Fruit fly (Drosophila melanogaster): ENCODE measurements around the gene CG11151.

Gene CG11151

DNA sequence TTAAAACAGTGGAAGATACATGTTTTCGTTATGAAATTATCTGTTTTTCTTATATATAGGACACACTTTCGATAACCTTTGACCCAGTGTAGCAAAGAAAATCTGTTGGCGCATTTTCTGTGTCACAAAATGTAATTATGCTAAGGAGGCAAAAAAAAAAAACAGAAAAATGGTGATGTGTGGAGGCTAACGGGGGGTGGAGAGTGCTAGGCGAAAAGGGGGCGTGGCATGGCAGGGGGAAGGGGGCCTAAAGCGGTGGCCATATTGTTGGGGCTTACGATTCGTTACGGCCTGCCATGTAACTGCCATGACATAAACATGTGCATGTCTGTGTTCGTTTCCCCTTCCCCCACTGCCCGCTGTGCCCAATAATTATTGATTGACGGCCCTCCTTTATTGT lies 25.7 kb downstream of the CG11151 start:
- TF ChIP-seq CG17801 (GFP tag; optimal IDR thresholded peaks at IDR 0.05; ENCODE audit: partially characterized antibody): no peak

DNA sequence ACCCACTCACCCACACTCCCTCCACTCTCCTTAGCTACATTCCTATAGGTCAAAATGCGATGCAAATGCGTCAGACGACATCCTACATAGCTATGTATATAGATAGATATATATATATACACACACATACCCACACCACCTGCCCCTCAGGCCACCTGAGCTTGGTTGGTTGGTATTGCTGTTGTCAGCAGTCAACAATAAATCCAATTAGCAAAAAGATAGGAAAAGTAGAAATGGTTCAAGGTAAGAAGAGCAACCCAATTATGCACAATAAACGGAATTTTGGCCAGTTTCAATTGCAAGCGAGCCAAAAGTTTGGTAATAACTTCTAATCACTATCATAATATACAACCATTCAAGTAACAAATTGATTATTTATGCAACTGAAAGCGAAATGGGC lies 27.0 kb downstream of the CG11151 start:
- TF ChIP-seq CG17801 (GFP tag; optimal IDR thresholded peaks at IDR 0.05; ENCODE audit: partially characterized antibody): no peak

- TF ChIP-seq CG17801 (GFP tag; optimal IDR thresholded peaks at IDR 0.05; ENCODE audit: partially characterized antibody): no peak
These were observed 31.2 kb downstream of the CG11151 start for dm6 chrX:13770768-13771167.

DNA sequence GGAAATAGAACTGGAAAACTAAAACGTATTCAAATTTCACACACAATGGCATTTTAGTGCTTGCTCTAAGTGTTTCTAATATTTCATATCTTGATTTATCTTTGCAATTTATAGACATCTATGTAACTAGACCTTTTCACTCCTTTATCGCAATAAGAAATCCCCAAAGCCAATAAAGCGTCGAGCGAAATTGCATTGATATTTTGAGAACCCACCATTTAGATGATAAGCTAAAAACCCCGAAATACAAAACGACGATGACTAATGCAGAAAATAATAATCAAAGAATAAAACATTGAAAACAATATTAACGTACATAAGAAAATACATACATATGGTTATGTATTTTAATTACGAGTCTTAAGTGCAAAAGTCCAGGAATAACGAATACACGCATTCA lies 39.0 kb downstream of the CG11151 start:
- no peak for TF ChIP-seq CG17801 (GFP tag; optimal IDR thresholded peaks at IDR 0.05; ENCODE audit: partially characterized antibody)

dm6 chrX:13779696-13780095 lies 40.2 kb downstream of the CG11151 start:
- peak; percentile 78 for TF ChIP-seq CG17801 (GFP tag; optimal IDR thresholded peaks at IDR 0.05; ENCODE audit: partially characterized antibody)

dm6 chrX:13781739-13782502 lies 42.4 kb downstream of the CG11151 start, which contains the start of the genes CtsB and amrt:
Gene CtsB (minus strand): TSS chrX:13782170.
Gene amrt (plus strand): TSS chrX:13782459.
- TF ChIP-seq CG17801 (GFP tag; optimal IDR thresholded peaks at IDR 0.05; ENCODE audit: partially characterized antibody): peak; percentile 88

DNA sequence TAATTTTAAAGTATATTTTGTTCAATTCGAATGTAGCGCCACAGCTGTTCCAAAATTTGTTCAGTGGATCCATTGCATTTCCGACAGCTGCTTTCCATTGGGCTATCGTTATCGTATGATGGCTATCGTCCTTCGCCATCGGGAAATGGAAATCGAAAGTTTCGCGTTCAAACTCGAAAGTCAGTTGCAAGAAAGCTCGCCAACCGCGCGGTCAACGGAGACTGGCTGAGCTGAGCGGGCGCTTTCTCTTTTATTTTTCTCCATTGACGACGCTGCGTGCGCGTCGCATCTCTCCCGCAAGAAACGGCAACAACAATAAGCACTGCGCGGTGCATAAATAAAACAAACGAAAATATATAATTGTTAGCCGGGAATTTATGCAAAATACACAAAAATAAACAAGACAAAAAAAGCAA lies 44.0 kb downstream of the CG11151 start, which contains the start of gene inaE:
Gene inaE, plus strand, starts transcription at position 181 of the 416 bp plus-strand sequence.
- TF ChIP-seq CG17801 (GFP tag; optimal IDR thresholded peaks at IDR 0.05; ENCODE audit: partially characterized antibody): peak; percentile 37

DNA sequence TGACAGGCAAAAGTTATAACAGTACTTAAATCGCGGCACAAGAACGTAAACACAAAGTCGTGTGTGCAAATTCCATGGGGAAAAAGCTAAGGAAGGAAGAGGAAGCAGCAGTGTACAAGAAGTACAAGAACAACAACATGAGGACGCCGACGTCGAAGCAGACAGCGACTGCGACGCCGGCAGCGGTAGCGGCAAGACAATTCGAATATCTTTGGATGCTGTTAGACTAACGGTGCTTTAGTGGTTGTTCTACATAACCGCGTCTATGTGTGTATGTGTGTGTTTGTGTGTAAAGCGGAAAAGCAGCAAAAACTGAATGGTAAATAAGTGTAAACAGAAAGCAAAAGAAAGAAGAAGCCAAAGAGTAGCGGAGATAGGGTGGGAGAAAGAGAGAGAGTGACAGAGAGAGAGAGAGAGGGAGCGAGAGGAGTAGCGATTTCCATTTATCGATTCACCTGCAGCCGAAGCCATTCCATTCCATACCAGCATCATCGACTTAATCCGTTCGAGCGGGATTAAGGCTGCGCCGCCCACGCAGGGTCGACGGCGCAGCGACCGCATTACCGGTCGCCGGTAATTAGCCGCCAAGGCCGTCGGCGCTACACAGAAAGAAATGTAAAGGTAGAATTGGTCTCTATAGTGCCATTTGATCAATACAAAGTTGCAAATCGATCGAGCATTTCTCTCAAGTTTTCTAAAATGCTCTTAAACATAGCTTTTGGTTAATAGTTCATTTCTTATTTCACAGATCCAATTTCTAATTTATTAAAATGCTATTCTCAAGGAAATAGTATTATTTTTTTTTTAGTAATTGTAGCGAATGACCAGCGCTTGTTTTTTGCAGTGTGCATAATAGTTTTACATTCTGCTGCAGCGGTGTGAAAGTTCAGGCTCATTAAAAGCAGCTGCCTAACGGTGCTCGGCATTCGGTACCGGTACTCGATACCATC lies 44.7 kb downstream of the CG11151 start:
- TF ChIP-seq CG17801 (GFP tag; optimal IDR thresholded peaks at IDR 0.05; ENCODE audit: partially characterized antibody): no peak

DNA sequence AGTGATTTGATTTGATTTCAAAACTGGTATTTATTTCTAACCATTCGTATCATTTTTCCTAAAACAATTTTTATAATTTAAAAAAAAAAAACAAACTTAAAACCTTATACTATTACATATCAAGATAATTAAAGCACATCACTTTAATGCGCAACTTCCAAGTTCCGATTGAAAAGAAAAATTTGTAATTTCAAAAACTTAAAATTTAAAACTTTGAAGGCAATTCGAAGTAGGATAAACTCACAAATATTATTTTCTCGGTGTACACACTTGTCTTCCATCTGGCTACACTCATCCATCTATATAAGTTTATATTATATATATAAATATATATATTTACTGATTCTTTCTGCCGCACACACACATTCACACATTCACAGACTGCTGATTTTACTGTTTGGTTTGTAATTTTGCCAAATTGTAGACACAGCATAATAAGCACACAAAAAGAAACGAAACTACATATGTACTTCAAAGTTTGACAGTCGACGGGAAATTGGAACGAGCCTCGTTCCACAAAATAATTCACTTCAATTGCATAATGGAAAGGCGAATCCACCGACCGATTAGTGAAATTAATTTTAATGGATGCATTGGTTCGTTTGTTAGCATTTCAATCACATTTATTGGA lies 46.6 kb downstream of the CG11151 start:
- TF ChIP-seq CG17801 (GFP tag; optimal IDR thresholded peaks at IDR 0.05; ENCODE audit: partially characterized antibody): no peak

dm6 chrX:13787282-13787850 lies 47.8 kb downstream of the CG11151 start:
- no peak for TF ChIP-seq CG17801 (GFP tag; optimal IDR thresholded peaks at IDR 0.05; ENCODE audit: partially characterized antibody)

- no peak for TF ChIP-seq CG17801 (GFP tag; optimal IDR thresholded peaks at IDR 0.05; ENCODE audit: partially characterized antibody)
These were observed 49.6 kb downstream of the CG11151 start for dm6 chrX:13788973-13789682.

DNA sequence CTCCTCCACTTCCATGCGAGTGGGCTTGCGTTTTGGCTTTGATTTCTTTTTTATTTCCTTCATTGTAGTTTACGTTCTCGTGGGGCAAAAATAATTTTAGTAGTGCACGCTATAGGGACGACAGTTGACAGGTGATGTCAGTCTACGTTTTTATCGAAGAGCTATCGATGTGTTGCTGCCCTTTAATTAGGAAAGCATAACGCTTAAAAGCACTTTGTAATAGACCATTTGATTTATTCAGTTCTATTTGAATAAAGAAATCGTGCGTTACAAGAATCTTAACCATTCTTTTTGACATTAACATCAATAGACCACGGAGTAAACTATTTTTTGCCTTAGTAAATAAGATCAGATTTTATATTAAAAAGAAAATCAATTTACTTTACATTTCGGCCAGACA lies 51.5 kb downstream of the CG11151 start, which contains the start of gene CG10993:
Gene CG10993, minus strand, starts transcription at position 101 of the 400 bp plus-strand sequence.
- no peak for TF ChIP-seq CG17801 (GFP tag; optimal IDR thresholded peaks at IDR 0.05; ENCODE audit: partially characterized antibody)

Measured in ovary, adult (tissue).